Worm (Caenorhabditis elegans) whole organism, young adult: Measurements from ENCODE around the gene abhd-5.1.

Experiments
- B0035.1 ChIP-seq: sonication (generic microtip); optimal IDR thresholded peaks from 2 replicates; lab custom pipeline; 2016; ENCODE audit warnings: missing genetic modification characterization, mild to moderate bottlenecking, missing compliant biosample characterization, missing genotype, missing genetic modification reagents
- B0336.3 ChIP-seq: fragments of 200-800 bp; sonication (Bioruptor generic); IDR thresholded peaks from 2 replicates; pipeline ENCODE4 v1.3.6; 2022; ENCODE audit warnings: missing genetic modification characterization, missing compliant biosample characterization
- C06A6.2 ChIP-seq: fragments of 200-800 bp; sonication (Bioruptor generic); conservative IDR thresholded peaks from 2 replicates; pipeline ENCODE4 v1.3.6; 2022; ENCODE audit warnings: missing genetic modification characterization, missing compliant biosample characterization
- C17E4.6 ChIP-seq: fragments of 200-800 bp; sonication (Bioruptor generic); IDR thresholded peaks from 2 replicates; pipeline ENCODE4 v1.3.6; 2022; ENCODE audit warnings: missing genetic modification reagents, missing genetic modification characterization, missing compliant biosample characterization
- F10E7.11 ChIP-seq: sonication (generic microtip); optimal IDR thresholded peaks from 2 replicates; lab custom pipeline; 2017; ENCODE audit warnings: mild to moderate bottlenecking, missing genetic modification characterization, moderate library complexity, missing compliant biosample characterization
- F22D6.2 ChIP-seq: sonication (generic microtip); optimal IDR thresholded peaks from 2 replicates; lab custom pipeline; 2016; ENCODE audit warnings: mild to moderate bottlenecking, missing genetic modification characterization, missing compliant biosample characterization
- F23B12.7 ChIP-seq: sonication (generic microtip); optimal IDR thresholded peaks from 2 replicates; lab custom pipeline; 2017; ENCODE audit warnings: missing genetic modification characterization, mild to moderate bottlenecking, missing compliant biosample characterization, antibody characterized with exemption, moderate library complexity; ENCODE audit not compliant: insufficient read depth
- K11D2.4 ChIP-seq: fragments of 200-800 bp; sonication (Bioruptor generic); IDR thresholded peaks from 2 replicates; pipeline ENCODE4 v1.3.6; 2022; ENCODE audit warnings: missing genetic modification reagents, missing genetic modification characterization, missing compliant biosample characterization
- K12H6.12 ChIP-seq: fragments of 200-800 bp; sonication (Bioruptor generic); optimal IDR thresholded peaks from 2 replicates; lab custom pipeline; 2018; ENCODE audit warnings: mild to moderate bottlenecking, missing genetic modification characterization, missing compliant biosample characterization
- Y53G8AR.9 ChIP-seq: fragments of 200-800 bp; sonication (Bioruptor generic); conservative IDR thresholded peaks from 2 replicates; pipeline ENCODE4 v1.3.6; 2022; ENCODE audit warnings: missing genetic modification reagents, missing genetic modification characterization, missing compliant biosample characterization
- ama-1 ChIP-seq, 3 experiments: fragments of 150-350 bp in 1 of 3; sonication (generic microtip) in 2 of 3; optimal IDR thresholded peaks; 2 replicates each; lab custom pipeline; 2014 to 2018; ENCODE audit warnings: missing biosample characterization in 2 of 3, missing genetic modification characterization in 2 of 3, missing genetic modification reagents in 2 of 3
- athp-1 ChIP-seq: sonication (generic microtip); optimal IDR thresholded peaks from 2 replicates; lab custom pipeline; 2017; ENCODE audit warnings: mild to moderate bottlenecking, missing genetic modification characterization, missing compliant biosample characterization
- attf-3 ChIP-seq: fragments of 200-800 bp; sonication (Bioruptor generic); conservative IDR thresholded peaks from 2 replicates; pipeline ENCODE4 v1.3.6; 2022; ENCODE audit warnings: missing genetic modification reagents, missing genetic modification characterization, missing compliant biosample characterization
- attf-5 ChIP-seq: fragments of 200-800 bp; sonication (Bioruptor generic); optimal IDR thresholded peaks from 2 replicates; lab custom pipeline; 2018; ENCODE audit warnings: mild to moderate bottlenecking, missing genetic modification characterization, missing compliant biosample characterization
- cebp-1 ChIP-seq, 2 experiments: fragments of 200-800 bp in 1 of 2; sonication (Bioruptor generic) in 1 of 2; sonication (generic microtip) in 1 of 2; IDR thresholded peaks in 1 of 2; optimal IDR thresholded peaks in 1 of 2; 2 replicates each; pipeline versions ENCODE4 v1.3.6 to Lab custom; 2017 to 2022; ENCODE audit warnings: missing compliant biosample characterization in 2 of 2, missing genetic modification characterization in 2 of 2, mild to moderate bottlenecking in 1 of 2, missing genetic modification reagents in 1 of 2, moderate library complexity in 1 of 2
- ceh-58 ChIP-seq: fragments of 200-800 bp; sonication (Bioruptor generic); IDR thresholded peaks from 2 replicates; pipeline ENCODE4 v1.3.6; 2022; ENCODE audit warnings: missing genetic modification characterization, missing compliant biosample characterization
- ceh-91 ChIP-seq: fragments of 200-800 bp; sonication (Bioruptor generic); IDR thresholded peaks from 2 replicates; pipeline ENCODE4 v1.3.6; 2022; ENCODE audit warnings: missing genetic modification reagents, missing genetic modification characterization, missing compliant biosample characterization
- chd-7 ChIP-seq: sonication (generic microtip); optimal IDR thresholded peaks from 2 replicates; lab custom pipeline; 2016; ENCODE audit warnings: mild to moderate bottlenecking, missing genetic modification characterization, moderate library complexity, missing compliant biosample characterization
- dox-1 ChIP-seq: fragments of 200-800 bp; sonication (Bioruptor generic); IDR thresholded peaks from 2 replicates; pipeline ENCODE4 v1.3.6; 2022; ENCODE audit warnings: missing genetic modification reagents, missing genetic modification characterization, missing compliant biosample characterization
- dpl-1 ChIP-seq: fragments of 150-350 bp; optimal IDR thresholded peaks from 2 replicates; lab custom pipeline; 2014; ENCODE audit warnings: missing biosample characterization, missing genetic modification reagents, missing genetic modification characterization
- egl-44 ChIP-seq: fragments of 200-800 bp; sonication (Bioruptor generic); IDR thresholded peaks from 2 replicates; pipeline ENCODE4 v1.3.6; 2022; ENCODE audit warnings: missing genetic modification reagents, missing genetic modification characterization, missing compliant biosample characterization
- ekl-4 ChIP-seq: fragments of 200-800 bp; sonication (Bioruptor generic); IDR thresholded peaks from 2 replicates; pipeline ENCODE4 v1.3.6; 2022; ENCODE audit warnings: missing genetic modification reagents, missing genetic modification characterization, missing compliant biosample characterization
- ets-4 ChIP-seq: fragments of 200-800 bp; sonication (Bioruptor generic); optimal IDR thresholded peaks from 2 replicates; lab custom pipeline; 2018; ENCODE audit warnings: mild to moderate bottlenecking, missing genetic modification characterization, missing compliant biosample characterization
- lin-26 ChIP-seq: fragments of 200-800 bp; sonication (Bioruptor generic); IDR thresholded peaks from 2 replicates; pipeline ENCODE4 v1.3.6; 2022; ENCODE audit warnings: missing genetic modification reagents, missing genetic modification characterization, missing compliant biosample characterization
- madf-6 ChIP-seq: fragments of 200-800 bp; sonication (Bioruptor generic); IDR thresholded peaks from 2 replicates; pipeline ENCODE4 v1.3.6; 2022; ENCODE audit warnings: missing genetic modification reagents, missing genetic modification characterization, missing compliant biosample characterization
- madf-8 ChIP-seq: fragments of 200-800 bp; sonication (Bioruptor generic); conservative IDR thresholded peaks from 2 replicates; pipeline ENCODE4 v1.3.6; 2022; ENCODE audit warnings: missing genetic modification reagents, missing genetic modification characterization, missing compliant biosample characterization
- mel-28 ChIP-seq: sonication (generic microtip); optimal IDR thresholded peaks from 2 replicates; lab custom pipeline; 2016; ENCODE audit warnings: borderline replicate concordance, mild to moderate bottlenecking, missing genetic modification characterization, missing compliant biosample characterization
- nfya-2 ChIP-seq: fragments of 200-800 bp; sonication (Bioruptor generic); IDR thresholded peaks from 2 replicates; pipeline ENCODE4 v1.3.6; 2022; ENCODE audit warnings: missing genetic modification reagents, missing genetic modification characterization, missing compliant biosample characterization
- nfyb-1 ChIP-seq: fragments of 200-800 bp; sonication (Bioruptor generic); IDR thresholded peaks from 2 replicates; pipeline ENCODE4 v1.3.6; 2022; ENCODE audit warnings: missing genetic modification reagents, missing genetic modification characterization, missing compliant biosample characterization
- nhr-27 ChIP-seq: fragments of 200-800 bp; sonication (Bioruptor generic); optimal IDR thresholded peaks from 2 replicates; lab custom pipeline; 2018; ENCODE audit warnings: mild to moderate bottlenecking, missing genetic modification characterization, moderate library complexity, missing compliant biosample characterization
- nhr-80 ChIP-seq: sonication (generic microtip); optimal IDR thresholded peaks from 2 replicates; lab custom pipeline; 2016; ENCODE audit warnings: missing genetic modification characterization, missing compliant biosample characterization
- rec-8 ChIP-seq, 2 experiments: sonication (generic microtip); optimal IDR thresholded peaks; 2 replicates each; lab custom pipeline; 2016; ENCODE audit warnings: mild to moderate bottlenecking in 2 of 2, missing genetic modification characterization in 2 of 2, missing genetic modification reagents in 2 of 2, missing genotype in 2 of 2, missing biosample characterization in 1 of 2, missing compliant biosample characterization in 1 of 2, moderate library complexity in 1 of 2
- repo-1 ChIP-seq: sonication (generic microtip); optimal IDR thresholded peaks from 2 replicates; lab custom pipeline; 2017; ENCODE audit warnings: mild to moderate bottlenecking, missing genetic modification characterization, missing compliant biosample characterization
- rpc-1 ChIP-seq, 2 experiments: fragments of 150-350 bp in 1 of 2; sonication (generic microtip) in 1 of 2; optimal IDR thresholded peaks; 2 replicates each; lab custom pipeline; 2014 to 2018; ENCODE audit warnings: missing biosample characterization in 1 of 2, missing genetic modification characterization in 1 of 2, missing genetic modification reagents in 1 of 2, missing genotype in 1 of 2
- snpc-1.3 ChIP-seq: sonication (generic microtip); optimal IDR thresholded peaks from 2 replicates; lab custom pipeline; 2017; ENCODE audit warnings: missing genetic modification characterization, mild to moderate bottlenecking, missing compliant biosample characterization, antibody characterized with exemption, moderate library complexity, missing genotype, missing genetic modification reagents; ENCODE audit not compliant: insufficient read depth
- snpc-4 ChIP-seq, 5 experiments: fragments of 150-350 bp in 1 of 5; sonication (generic microtip) in 4 of 5; optimal IDR thresholded peaks; 2 replicates each; lab custom pipeline; 2014 to 2018; ENCODE audit warnings: missing genetic modification characterization in 5 of 5, missing biosample characterization in 3 of 5, antibody characterized with exemption in 2 of 5, mild to moderate bottlenecking in 2 of 5, missing compliant biosample characterization in 2 of 5, missing genotype in 2 of 5, moderate library complexity in 2 of 5, missing genetic modification reagents in 1 of 5
- tlf-1 ChIP-seq: fragments of 200-800 bp; sonication (Bioruptor generic); optimal IDR thresholded peaks from 2 replicates; lab custom pipeline; 2018; ENCODE audit warnings: mild to moderate bottlenecking, missing genetic modification characterization, missing compliant biosample characterization
- zim-3 ChIP-seq: sonication (generic microtip); optimal IDR thresholded peaks from 2 replicates; lab custom pipeline; 2017; ENCODE audit warnings: mild to moderate bottlenecking, missing genetic modification characterization, moderate library complexity, missing compliant biosample characterization
- ztf-3 ChIP-seq: fragments of 200-800 bp; sonication (Bioruptor generic); optimal IDR thresholded peaks from 2 replicates; lab custom pipeline; 2018; ENCODE audit warnings: mild to moderate bottlenecking, missing genetic modification characterization, missing compliant biosample characterization
- ztf-6 ChIP-seq: fragments of 200-800 bp; sonication (Bioruptor generic); IDR thresholded peaks from 2 replicates; pipeline ENCODE4 v1.3.6; 2022; ENCODE audit warnings: missing genetic modification reagents, missing genetic modification characterization, missing compliant biosample characterization

The abhd-5.1 gene

DNA sequence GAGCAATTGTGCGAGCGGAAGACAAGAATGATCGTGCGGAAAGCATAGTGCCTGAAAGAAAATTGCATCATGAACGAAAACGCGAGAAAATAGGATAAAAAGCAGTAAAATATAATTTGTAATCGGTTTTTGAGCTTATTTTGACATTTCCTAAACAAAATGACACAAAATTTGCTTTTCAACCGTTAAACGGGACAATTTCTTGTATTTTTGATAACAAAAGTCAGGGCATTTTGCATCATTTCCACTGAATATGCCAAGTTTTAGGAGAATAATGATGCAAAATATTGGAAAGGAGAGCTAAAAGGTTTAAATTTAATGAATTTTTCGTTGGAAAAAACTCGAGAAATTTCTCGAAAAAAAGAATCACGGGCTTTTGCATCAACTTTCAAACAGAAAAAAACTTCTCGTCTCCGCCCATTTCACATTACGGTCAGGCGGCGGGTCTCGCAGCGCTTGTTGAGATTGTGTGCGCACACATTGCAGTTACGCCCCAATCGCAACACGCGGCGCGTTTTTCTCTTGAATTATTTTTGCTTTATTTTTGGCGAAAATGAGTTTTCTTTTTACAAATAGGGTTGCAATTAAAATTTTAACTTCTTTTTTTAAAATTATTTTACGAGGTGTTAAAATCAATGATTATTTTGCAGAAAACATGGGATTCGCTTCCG is 20.6 kb upstream of the abhd-5.1 start, which contains the start of the genes hsp-6 and C37H5.5 (continued):
- TF ChIP-seq egl-44 (no peak), attf-3 (no peak), nfyb-1 (GFP tag; lab: Robert Waterston, UW) (peak; percentile 81), B0035.1 (no peak), mel-28 (tag; lab: Kevin White, UChicago) (no peak), snpc-1.3 (tag; lab: Kevin White, UChicago) (peak; percentile 55), ztf-3 (GFP tag; lab: Kevin White, UChicago) (no peak), attf-5 (GFP tag; lab: Kevin White, UChicago) (peak; percentile 75), C06A6.2 (peak; percentile 68; the same call in 1 of the 2 replicates), chd-7 (tag; lab: Kevin White, UChicago) (no peak), madf-8 (GFP tag; lab: Robert Waterston, UW) (peak; percentile 75), K12H6.12 (peak; percentile 22), F23B12.7 (tag; lab: Kevin White, UChicago) (peak; percentile 90), nfya-2 (GFP tag; lab: Robert Waterston, UW) (no peak), F10E7.11 (tag; lab: Kevin White, UChicago) (no peak), F22D6.2 (tag; lab: Kevin White, UChicago) (no peak), ekl-4 (GFP tag; lab: Robert Waterston, UW) (0 out of 2 replicates have a peak, but pooled peaks have one; percentile 42), ztf-6 (GFP tag; lab: Robert Waterston, UW) (0 out of 2 replicates have a peak, but pooled peaks have one; percentile 30), athp-1 (tag; lab: Kevin White, UChicago) (peak; percentile 73), C17E4.6 (GFP tag; lab: Robert Waterston, UW) (0 out of 2 replicates have a peak, but pooled peaks have one; percentile 63), dpl-1 (GFP tag; lab: Kevin White, UChicago) (peak; percentile 11), cebp-1 (GFP tag; IDR thresholded peaks at IDR 0.05; lab: Robert Waterston, UW) (peak; percentile 46; the same call in 1 of the 2 replicates), cebp-1 (tag; optimal IDR thresholded peaks at IDR 0.05; lab: Kevin White, UChicago) (peak; percentile 82), tlf-1 (GFP tag; lab: Kevin White, UChicago) (peak; percentile 89), repo-1 (tag; lab: Kevin White, UChicago) (no peak), snpc-4 (GFP tag; optimal IDR thresholded peaks at IDR 0.05; lab: Kevin White, UChicago) (peak; percentile 17), snpc-4 (tag; optimal IDR thresholded peaks at IDR 0.05; lab: Kevin White, UChicago) (peak; percentile 50 to 70 (median 61)), zim-3 (tag; lab: Kevin White, UChicago) (no peak), lin-26 (GFP tag; lab: Robert Waterston, UW) (peak; percentile 64; the same call in 1 of the 2 replicates), dox-1 (peak; percentile 84), ceh-58 (GFP tag; lab: Robert Waterston, UW) (no peak), nhr-27 (tag; lab: Kevin White, UChicago) (no peak), madf-6 (GFP tag; lab: Robert Waterston, UW) (peak; percentile 91), Y53G8AR.9 (GFP tag; lab: Robert Waterston, UW) (peak; percentile 82), nhr-80 (tag; lab: Kevin White, UChicago) (peak; percentile 49), ets-4 (no peak), ama-1 (optimal IDR thresholded peaks at IDR 0.05; lab: Kevin White, UChicago) (no peak), ama-1 (GFP tag; optimal IDR thresholded peaks at IDR 0.05; lab: Kevin White, UChicago) (no peak), B0336.3 (GFP tag; lab: Robert Waterston, UW) (peak; percentile 79), rpc-1 (optimal IDR thresholded peaks at IDR 0.05; lab: Kevin White, UChicago) (peak; percentile 43), rpc-1 (tag; optimal IDR thresholded peaks at IDR 0.05; lab: Kevin White, UChicago) (no peak), K11D2.4 (peak; percentile 70), ceh-91 (GFP tag; lab: Robert Waterston, UW) (peak; percentile 59; the same call in 1 of the 2 replicates), rec-8 (tag; optimal IDR thresholded peaks at IDR 0.05; lab: Kevin White, UChicago) (no peak)
